Worm (Caenorhabditis elegans): Measurements from ENCODE around the gene czw-1.

Gene czw-1

DNA sequence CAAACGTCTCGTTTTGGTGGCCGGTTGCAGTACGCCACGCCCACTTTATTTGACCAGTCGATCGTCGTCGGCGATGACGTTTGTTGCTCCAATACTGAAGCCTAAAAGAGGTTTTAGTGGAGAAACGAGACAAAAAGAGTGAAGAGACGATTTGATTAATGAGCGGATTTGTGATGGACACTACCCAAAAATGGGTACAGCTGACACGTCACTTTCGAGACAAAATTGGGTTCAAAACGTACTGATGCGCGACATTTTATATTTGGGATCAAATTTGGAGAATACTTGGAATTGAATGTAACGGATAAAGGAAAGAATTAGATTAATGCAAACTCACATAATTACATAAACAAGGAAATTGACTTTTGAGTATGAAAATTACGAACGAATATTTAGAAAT lies 49.2 kb downstream of the czw-1 start, which contains the start of gene ilys-4:
ilys-4 (minus strand) TSS at position 101 of the 400 bp plus-strand sequence.
- no peak for TF ChIP-seq ama-1 (optimal IDR thresholded peaks at IDR 0.05)
- TF ChIP-seq unc-39 (tag; optimal IDR thresholded peaks at IDR 0.05): no peak
- TF ChIP-seq set-16 (GFP tag; IDR thresholded peaks at IDR 0.05): no peak
- no peak for TF ChIP-seq jun-1 (tag; optimal IDR thresholded peaks at IDR 0.05)
- no peak for TF ChIP-seq ceh-44 (GFP tag; IDR thresholded peaks at IDR 0.05)
- no peak for TF ChIP-seq nhr-102 (tag; optimal IDR thresholded peaks at IDR 0.05)
- TF ChIP-seq egl-43 (GFP tag; IDR thresholded peaks at IDR 0.05): no peak
- TF ChIP-seq nhr-6 (tag; optimal IDR thresholded peaks at IDR 0.05): no peak
- TF ChIP-seq dmd-6 (GFP tag; IDR thresholded peaks at IDR 0.05): no peak
- no peak for TF ChIP-seq F49E8.2 (tag; optimal IDR thresholded peaks at IDR 0.05; ENCODE audit: borderline replicate concordance)

Data from whole organism, L4 larva.